Worm (Caenorhabditis elegans): Measurements from ENCODE around the gene unc-79.

- no peak for TF ChIP-seq flt-1 (GFP tag; IDR thresholded peaks at IDR 0.05)
- no peak for TF ChIP-seq ztf-23 (GFP tag; IDR thresholded peaks at IDR 0.05)
- no peak for TF ChIP-seq T22C8.4 (GFP tag; IDR thresholded peaks at IDR 0.05)
- no peak for TF ChIP-seq klf-2 (GFP tag; conservative IDR thresholded peaks at IDR 0.05)
- TF ChIP-seq med-1 (GFP tag; optimal IDR thresholded peaks at IDR 0.05; ENCODE audit: insufficient read depth) = no peak
- TF ChIP-seq cog-1 (tag; optimal IDR thresholded peaks at IDR 0.05) = no peak
- no peak for TF ChIP-seq tab-1 (GFP tag; IDR thresholded peaks at IDR 0.05)
- TF ChIP-seq ztf-29 (GFP tag; IDR thresholded peaks at IDR 0.05) = no peak
- no peak for TF ChIP-seq ref-1 (GFP tag; conservative IDR thresholded peaks at IDR 0.05)
Observed at ce11 chrIII:4017527-4017926, 48.9 kb upstream of the unc-79 start, which contains the start of gene tbb-2.

All from whole organism, midembryonic.